Worm (Caenorhabditis elegans) whole organism, midembryonic: ENCODE results near the gene C05C8.8.

Source experiments
- T22C8.4 ChIP-seq: fragments of 200-800 bp; sonication (Bioruptor generic); IDR thresholded peaks from 2 replicates; pipeline ENCODE4 v1.3.6; 2022; ENCODE audit warnings: missing genetic modification characterization, missing compliant biosample characterization
- cog-1 ChIP-seq: sonication (generic microtip); optimal IDR thresholded peaks from 2 replicates; lab custom pipeline; 2016; ENCODE audit warnings: missing genetic modification characterization, missing compliant biosample characterization
- flt-1 ChIP-seq: fragments of 200-800 bp; sonication (Bioruptor generic); IDR thresholded peaks from 2 replicates; pipeline ENCODE4 v1.3.6; 2022; ENCODE audit warnings: missing genetic modification characterization, missing compliant biosample characterization
- klf-2 ChIP-seq: fragments of 200-800 bp; sonication (Bioruptor generic); conservative IDR thresholded peaks from 2 replicates; pipeline ENCODE4 v1.3.6; 2022; ENCODE audit warnings: missing genetic modification reagents, missing genetic modification characterization, missing compliant biosample characterization
- med-1 ChIP-seq: sonication (generic microtip); optimal IDR thresholded peaks from 2 replicates; lab custom pipeline; 2017; ENCODE audit warnings: missing genetic modification characterization, mild to moderate bottlenecking, missing compliant biosample characterization, antibody characterized with exemption, missing genetic modification reagents; ENCODE audit not compliant: insufficient read depth
- ref-1 ChIP-seq: fragments of 200-800 bp; sonication (Bioruptor generic); conservative IDR thresholded peaks from 2 replicates; pipeline ENCODE4 v1.3.6; 2022; ENCODE audit warnings: missing genetic modification reagents, missing genetic modification characterization, missing compliant biosample characterization
- tab-1 ChIP-seq: fragments of 200-800 bp; sonication (Bioruptor generic); IDR thresholded peaks from 2 replicates; pipeline ENCODE4 v1.3.6; 2022; ENCODE audit warnings: missing genetic modification characterization, missing compliant biosample characterization
- ztf-23 ChIP-seq: fragments of 200-800 bp; sonication (Bioruptor generic); IDR thresholded peaks from 2 replicates; pipeline ENCODE4 v1.3.6; 2022; ENCODE audit warnings: missing genetic modification reagents, missing genetic modification characterization, missing compliant biosample characterization
- ztf-29 ChIP-seq: fragments of 200-800 bp; sonication (Bioruptor generic); IDR thresholded peaks from 2 replicates; pipeline ENCODE4 v1.3.6; 2022; ENCODE audit warnings: missing genetic modification reagents, missing genetic modification characterization, missing compliant biosample characterization

C05C8.8 gene

ce11 chrV:7269399-7269798, 14.4 kb upstream of the C05C8.8 start, which contains the start of gene C13A2.6:
Gene C13A2.6 (plus strand): TSS chrV:7269699.
- no peak for TF ChIP-seq ref-1 (GFP tag; lab: Robert Waterston, UW)
- no peak for TF ChIP-seq T22C8.4
- no peak for TF ChIP-seq tab-1 (GFP tag; lab: Robert Waterston, UW)
- TF ChIP-seq med-1 (GFP tag; lab: Kevin White, UChicago), result no peak
- no peak for TF ChIP-seq flt-1 (GFP tag; lab: Robert Waterston, UW)
- TF ChIP-seq ztf-29 (GFP tag; lab: Robert Waterston, UW), result no peak
- no peak for TF ChIP-seq cog-1 (tag; lab: Kevin White, UChicago)
- TF ChIP-seq ztf-23 (GFP tag; lab: Robert Waterston, UW), result no peak
- TF ChIP-seq klf-2 (GFP tag; lab: Robert Waterston, UW), result no peak

- TF ChIP-seq cog-1 (tag; lab: Kevin White, UChicago), result no peak
- TF ChIP-seq flt-1 (GFP tag; lab: Robert Waterston, UW), result no peak
- no peak for TF ChIP-seq med-1 (GFP tag; lab: Kevin White, UChicago)
- no peak for TF ChIP-seq T22C8.4
- TF ChIP-seq tab-1 (GFP tag; lab: Robert Waterston, UW), result no peak
- TF ChIP-seq ref-1 (GFP tag; lab: Robert Waterston, UW), result no peak
- no peak for TF ChIP-seq ztf-29 (GFP tag; lab: Robert Waterston, UW)
- TF ChIP-seq ztf-23 (GFP tag; lab: Robert Waterston, UW), result no peak
- TF ChIP-seq klf-2 (GFP tag; lab: Robert Waterston, UW), result no peak
Measured at ce11 chrV:7266021-7266420, 11.0 kb upstream of the C05C8.8 start, which contains the start of gene C13A2.7. Gene C13A2.7 (plus strand): TSS chrV:7266321.

ce11 chrV:7264042-7264441, 9.0 kb upstream of the C05C8.8 start, which contains the start of gene C13A2.9:
Gene C13A2.9 (minus strand): TSS chrV:7264142.
- no peak for TF ChIP-seq tab-1 (GFP tag; lab: Robert Waterston, UW)
- TF ChIP-seq flt-1 (GFP tag; lab: Robert Waterston, UW), result no peak
- no peak for TF ChIP-seq ref-1 (GFP tag; lab: Robert Waterston, UW)
- no peak for TF ChIP-seq T22C8.4
- no peak for TF ChIP-seq ztf-23 (GFP tag; lab: Robert Waterston, UW)
- TF ChIP-seq klf-2 (GFP tag; lab: Robert Waterston, UW), result no peak
- TF ChIP-seq cog-1 (tag; lab: Kevin White, UChicago), result no peak
- no peak for TF ChIP-seq med-1 (GFP tag; lab: Kevin White, UChicago)
- no peak for TF ChIP-seq ztf-29 (GFP tag; lab: Robert Waterston, UW)

- TF ChIP-seq tab-1 (GFP tag; lab: Robert Waterston, UW), result no peak
- TF ChIP-seq T22C8.4, result no peak
Measured at ce11 chrV:7258965-7259364, 4.0 kb upstream of the C05C8.8 start, which contains the start of gene C13A2.12. Gene C13A2.12 (plus strand): TSS chrV:7259265.

- TF ChIP-seq flt-1 (GFP tag; lab: Robert Waterston, UW) (no peak), med-1 (GFP tag; lab: Kevin White, UChicago) (no peak), klf-2 (GFP tag; lab: Robert Waterston, UW) (no peak), ztf-29 (GFP tag; lab: Robert Waterston, UW) (no peak), tab-1 (GFP tag; lab: Robert Waterston, UW) (no peak), cog-1 (tag; lab: Kevin White, UChicago) (no peak), T22C8.4 (no peak), ref-1 (GFP tag; lab: Robert Waterston, UW) (no peak), ztf-23 (GFP tag; lab: Robert Waterston, UW) (no peak)
Measured at ce11 chrV:7248227-7248953, 6.6 kb downstream of the C05C8.8 start.

- TF ChIP-seq klf-2 (GFP tag; lab: Robert Waterston, UW) (no peak), flt-1 (GFP tag; lab: Robert Waterston, UW) (0 out of 2 replicates have a peak, but pooled peaks have one; percentile 51)
Measured at ce11 chrV:7246951-7247350, 8.0 kb downstream of the C05C8.8 start, which contains the start of gene C05C8.7. Gene C05C8.7 (minus strand): TSS chrV:7247050.

- TF ChIP-seq cog-1 (tag; lab: Kevin White, UChicago), result no peak
- TF ChIP-seq ztf-29 (GFP tag; lab: Robert Waterston, UW), result no peak
- no peak for TF ChIP-seq flt-1 (GFP tag; lab: Robert Waterston, UW)
- no peak for TF ChIP-seq klf-2 (GFP tag; lab: Robert Waterston, UW)
- no peak for TF ChIP-seq med-1 (GFP tag; lab: Kevin White, UChicago)
- TF ChIP-seq T22C8.4, result no peak
- TF ChIP-seq tab-1 (GFP tag; lab: Robert Waterston, UW), result no peak
- no peak for TF ChIP-seq ref-1 (GFP tag; lab: Robert Waterston, UW)
Measured at ce11 chrV:7239471-7239870, 15.5 kb downstream of the C05C8.8 start, which contains the start of gene C05C8.1. Gene C05C8.1 (plus strand): TSS chrV:7239771.

- no peak for TF ChIP-seq klf-2 (GFP tag; lab: Robert Waterston, UW)
- 0 out of 2 replicates have a peak, but pooled peaks have one; percentile 45 for TF ChIP-seq flt-1 (GFP tag; lab: Robert Waterston, UW)
- no peak for TF ChIP-seq med-1 (GFP tag; lab: Kevin White, UChicago)
- TF ChIP-seq cog-1 (tag; lab: Kevin White, UChicago), result peak; percentile 78
- no peak for TF ChIP-seq T22C8.4
- TF ChIP-seq ztf-23 (GFP tag; lab: Robert Waterston, UW), result 0 out of 2 replicates have a peak, but pooled peaks have one; percentile 56
Measured at ce11 chrV:7237133-7237532, 17.9 kb downstream of the C05C8.8 start, which contains the start of gene hyls-1. Gene hyls-1 (plus strand): TSS chrV:7237381.

ce11 chrV:7237094-7237132, 18.1 kb downstream of the C05C8.8 start, which contains the start of gene hpo-9:
Gene hpo-9 (minus strand): TSS chrV:7237130.
- no peak for TF ChIP-seq ref-1 (GFP tag; lab: Robert Waterston, UW)
- no peak for TF ChIP-seq flt-1 (GFP tag; lab: Robert Waterston, UW)
- no peak for TF ChIP-seq tab-1 (GFP tag; lab: Robert Waterston, UW)
- TF ChIP-seq klf-2 (GFP tag; lab: Robert Waterston, UW), result no peak
- TF ChIP-seq T22C8.4, result no peak
- TF ChIP-seq ztf-23 (GFP tag; lab: Robert Waterston, UW), result no peak
- no peak for TF ChIP-seq ztf-29 (GFP tag; lab: Robert Waterston, UW)
- TF ChIP-seq med-1 (GFP tag; lab: Kevin White, UChicago), result no peak
- no peak for TF ChIP-seq cog-1 (tag; lab: Kevin White, UChicago)
